Fruit fly (Drosophila melanogaster): ENCODE results near the gene Ptip.

Ptip gene

DNA sequence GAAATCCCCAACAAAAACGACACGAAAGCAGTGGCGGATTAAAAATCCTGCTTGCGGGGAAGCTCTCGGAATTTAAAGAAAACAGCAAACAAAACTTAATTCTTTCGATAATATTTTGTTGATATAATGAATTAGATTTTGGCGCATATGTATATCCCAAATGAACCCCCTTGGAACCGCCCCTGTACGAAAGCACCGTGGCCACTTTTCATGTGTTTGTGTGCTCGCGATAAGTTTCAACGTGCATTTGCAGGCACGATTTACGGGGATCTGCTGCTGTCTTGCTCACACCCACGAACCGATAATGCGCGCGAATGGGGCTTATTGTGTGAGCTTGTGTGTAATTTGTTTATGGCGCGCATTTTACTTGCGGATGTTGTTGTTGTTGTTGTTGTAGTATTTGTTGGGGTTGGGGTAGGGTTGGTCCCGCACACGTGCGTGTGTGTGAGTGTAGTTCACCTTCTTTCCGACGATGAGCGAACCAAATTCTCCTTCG lies 23.9 kb downstream of the Ptip start (continued):
- TF ChIP-seq jing (GFP tag; optimal IDR thresholded peaks at IDR 0.05): peak; percentile 93
- peak; percentile 94 for TF ChIP-seq repo (GFP tag; optimal IDR thresholded peaks at IDR 0.05)
- no peak for TF ChIP-seq CG6791 (GFP tag; IDR thresholded peaks at IDR 0.05; ENCODE audit: partially characterized antibody)
- TF ChIP-seq CG2712 (tag; optimal IDR thresholded peaks at IDR 0.05): peak; percentile 79
- TF ChIP-seq CG1024 (GFP tag; IDR thresholded peaks at IDR 0.05): peak; percentile 91
- TF ChIP-seq oc (tag; optimal IDR thresholded peaks at IDR 0.05): peak; percentile 97
- TF ChIP-seq Opbp (GFP tag; IDR thresholded peaks at IDR 0.05; ENCODE audit: partially characterized antibody): peak; percentile 40; the same call in 1 of the 3 replicates
- peak; percentile 77; the same call in 2 of the 3 replicates for TF ChIP-seq jigr1 (GFP tag; IDR thresholded peaks at IDR 0.05)
- peak; percentile 97 for TF ChIP-seq CG13624 (GFP tag; optimal IDR thresholded peaks at IDR 0.05)
- peak; percentile 88 for TF ChIP-seq CG15011 (GFP tag; optimal IDR thresholded peaks at IDR 0.05)
- peak; percentile 98 for TF ChIP-seq ci (GFP tag; IDR thresholded peaks at IDR 0.05)
- TF ChIP-seq PHDP (tag; optimal IDR thresholded peaks at IDR 0.05): peak; percentile 96
- peak; percentile 97 for TF ChIP-seq ems (GFP tag; optimal IDR thresholded peaks at IDR 0.05)
- peak; percentile 92 for TF ChIP-seq ewg (GFP tag; optimal IDR thresholded peaks at IDR 0.05)
- peak; percentile 94 for TF ChIP-seq CG4282 (GFP tag; optimal IDR thresholded peaks at IDR 0.05)
- peak; percentile 82; the same call in 2 of the 3 replicates for TF ChIP-seq CG3726 (GFP tag; IDR thresholded peaks at IDR 0.05)
- peak; percentile 97 for TF ChIP-seq CG13424 (tag; optimal IDR thresholded peaks at IDR 0.05)
- peak; percentile 96 for TF ChIP-seq CG14014 (GFP tag; IDR thresholded peaks at IDR 0.05)
- peak; percentile 94 for TF ChIP-seq aop (GFP tag; IDR thresholded peaks at IDR 0.05)
- peak; percentile 89 for TF ChIP-seq E2f1 (GFP tag; IDR thresholded peaks at IDR 0.05)
- TF ChIP-seq org-1 (GFP tag; optimal IDR thresholded peaks at IDR 0.05): peak; percentile 93
- peak; percentile 70 for TF ChIP-seq ro (GFP tag; IDR thresholded peaks at IDR 0.05)
- TF ChIP-seq Atf6 (GFP tag; IDR thresholded peaks at IDR 0.05): peak; percentile 92
- TF ChIP-seq slp2 (GFP tag; optimal IDR thresholded peaks at IDR 0.05): peak; percentile 96
- peak; percentile 21 for TF ChIP-seq Sry-β (GFP tag; optimal IDR thresholded peaks at IDR 0.05)
- peak; percentile 88 for TF ChIP-seq CG18476 (GFP tag; optimal IDR thresholded peaks at IDR 0.05)
- TF ChIP-seq Ets65A (GFP tag): peak; percentile 99
- TF ChIP-seq Dad (GFP tag; optimal IDR thresholded peaks at IDR 0.05): peak; percentile 95
- TF ChIP-seq bbx (GFP tag; IDR thresholded peaks at IDR 0.05; ENCODE audit: partially characterized antibody): peak; percentile 35; the same call in 1 of the 2 replicates
- TF ChIP-seq CG1832 (GFP tag; optimal IDR thresholded peaks at IDR 0.05): peak; percentile 59
- peak; percentile 93 for TF ChIP-seq CG7556 (GFP tag; optimal IDR thresholded peaks at IDR 0.05)
- peak; percentile 23; the same call in 1 of the 2 replicates for TF ChIP-seq amos (GFP tag; IDR thresholded peaks at IDR 0.05; ENCODE audit: partially characterized antibody)
- peak; percentile 98 for TF ChIP-seq row (GFP tag; IDR thresholded peaks at IDR 0.05)
- no peak for TF ChIP-seq vnd (GFP tag; IDR thresholded peaks at IDR 0.05; ENCODE audit: partially characterized antibody)
- TF ChIP-seq CG31365 (tag; optimal IDR thresholded peaks at IDR 0.05): peak; percentile 82
- TF ChIP-seq cas (GFP tag; IDR thresholded peaks at IDR 0.05): peak; percentile 83
- no peak for TF ChIP-seq Lpt (GFP tag; optimal IDR thresholded peaks at IDR 0.05)
- TF ChIP-seq bigmax (GFP tag; optimal IDR thresholded peaks at IDR 0.05): peak; percentile 33
- peak; percentile 58 for TF ChIP-seq Spps (tag; optimal IDR thresholded peaks at IDR 0.05)
- peak; percentile 93 for TF ChIP-seq CG3281 (GFP tag; optimal IDR thresholded peaks at IDR 0.05)
- peak; percentile 96 for TF ChIP-seq Hsf (GFP tag; optimal IDR thresholded peaks at IDR 0.05)
- TF ChIP-seq CG17912 (GFP tag; optimal IDR thresholded peaks at IDR 0.05): peak; percentile 83
- peak; percentile 98 for TF ChIP-seq Aef1 (GFP tag; IDR thresholded peaks at IDR 0.05)
- TF ChIP-seq jumu (GFP tag; optimal IDR thresholded peaks at IDR 0.05): peak; percentile 94
- TF ChIP-seq CG32767 (GFP tag; IDR thresholded peaks at IDR 0.05): peak; percentile 93
- no peak for TF ChIP-seq ato (GFP tag; IDR thresholded peaks at IDR 0.05; ENCODE audit: partially characterized antibody)
- TF ChIP-seq kah (GFP tag; optimal IDR thresholded peaks at IDR 0.05): peak; percentile 89
- TF ChIP-seq CG1792 (GFP tag; optimal IDR thresholded peaks at IDR 0.05): peak; percentile 94
- TF ChIP-seq sens (GFP tag): peak; percentile 99
- TF ChIP-seq TFAM (GFP tag; optimal IDR thresholded peaks at IDR 0.05): peak; percentile 78
- peak; percentile 82 for TF ChIP-seq Fer2 (tag; optimal IDR thresholded peaks at IDR 0.05)
